Fruit fly (Drosophila melanogaster): ENCODE measurements around the gene Srrm234.
A peak's percentile ranks its signal among the peaks of the same experiment; 100 is the strongest.

Srrm234 gene

DNA sequence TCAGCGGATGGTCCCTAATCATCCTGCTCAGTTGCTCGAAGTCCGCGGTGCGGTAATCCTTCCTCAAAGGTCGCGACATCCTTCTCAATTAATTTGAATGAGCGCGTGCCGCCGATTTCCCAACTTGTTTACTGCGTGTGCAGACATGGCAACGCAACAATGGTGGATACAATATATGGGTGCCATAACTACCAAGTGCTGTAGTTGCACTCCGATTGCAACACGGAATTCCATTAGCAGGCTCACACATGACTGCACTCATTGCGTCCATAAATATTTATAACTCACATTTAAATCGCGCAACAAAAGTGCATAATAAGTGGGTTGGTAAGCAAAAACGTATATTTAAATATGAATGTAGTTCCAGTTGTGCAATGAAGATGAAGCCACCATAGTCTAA, 7.8 kb upstream of the Srrm234 start, which contains the start of gene CG13930:
Gene CG13930, minus strand, starts transcription at position 101 of the 400 bp plus-strand sequence.
- TF ChIP-seq esn (GFP tag; optimal IDR thresholded peaks at IDR 0.05) = no peak
- no peak for TF ChIP-seq CG1621 (tag; optimal IDR thresholded peaks at IDR 0.05)
- TF ChIP-seq CG16779 (tag; optimal IDR thresholded peaks at IDR 0.05) = no peak
- no peak for TF ChIP-seq ss (GFP tag; optimal IDR thresholded peaks at IDR 0.05)
- no peak for TF ChIP-seq fd85E (GFP tag; optimal IDR thresholded peaks at IDR 0.05)
- no peak for TF ChIP-seq Sox14 (GFP tag; optimal IDR thresholded peaks at IDR 0.05)
- no peak for TF ChIP-seq Sox102F (GFP tag; optimal IDR thresholded peaks at IDR 0.05)
- no peak for TF ChIP-seq CG10669 (GFP tag; optimal IDR thresholded peaks at IDR 0.05)
- no peak for TF ChIP-seq Eip93F (GFP tag; optimal IDR thresholded peaks at IDR 0.05)
- TF ChIP-seq Hr38 (GFP tag; optimal IDR thresholded peaks at IDR 0.05) = no peak
- no peak for TF ChIP-seq Gug (GFP tag; IDR thresholded peaks at IDR 0.05)
- TF ChIP-seq CG10631 (GFP tag; optimal IDR thresholded peaks at IDR 0.05) = no peak
- no peak for TF ChIP-seq cyc (GFP tag; optimal IDR thresholded peaks at IDR 0.05)
- TF ChIP-seq CG6808 (GFP tag; optimal IDR thresholded peaks at IDR 0.05) = no peak
- no peak for TF ChIP-seq CG32006 (GFP tag; optimal IDR thresholded peaks at IDR 0.05)
- TF ChIP-seq Hr4 (GFP tag; optimal IDR thresholded peaks at IDR 0.05) = no peak
- no peak for TF ChIP-seq Ets96B (tag; optimal IDR thresholded peaks at IDR 0.05)
- no peak for TF ChIP-seq eg (GFP tag; IDR thresholded peaks at IDR 0.05)
- no peak for TF ChIP-seq Eip78C (GFP tag)

DNA sequence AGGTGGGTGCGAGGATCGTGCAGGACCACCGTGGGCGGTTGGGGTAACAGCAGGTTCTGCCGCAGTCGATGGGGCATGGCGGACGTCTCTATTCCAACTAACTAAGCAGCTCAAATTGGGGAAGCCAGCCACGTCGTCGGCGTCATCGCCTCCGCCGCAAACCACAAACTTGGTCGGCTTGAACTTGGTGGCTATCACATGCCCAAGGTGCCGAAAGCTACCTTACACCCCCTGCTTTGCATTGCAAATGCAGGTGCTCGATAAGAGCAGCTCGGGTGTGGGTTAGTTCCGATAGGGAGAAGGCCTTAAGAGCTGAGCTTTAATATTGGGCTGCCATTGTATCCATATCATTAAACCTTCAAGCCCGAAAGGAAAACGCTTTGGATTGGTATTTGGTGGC, 5.1 kb upstream of the Srrm234 start, which contains the start of gene RabX5:
Gene RabX5, minus strand, starts transcription at position 101 of the 400 bp plus-strand sequence.
- TF ChIP-seq CG1621 (tag; optimal IDR thresholded peaks at IDR 0.05) (no peak), cyc (GFP tag; optimal IDR thresholded peaks at IDR 0.05) (no peak), Ets96B (tag; optimal IDR thresholded peaks at IDR 0.05) (no peak), CG11294 (GFP tag; IDR thresholded peaks at IDR 0.05) (no peak), CG16779 (tag; optimal IDR thresholded peaks at IDR 0.05) (no peak), pdm3 (GFP tag; optimal IDR thresholded peaks at IDR 0.05) (no peak), Hr38 (GFP tag; optimal IDR thresholded peaks at IDR 0.05) (no peak), CG15336 (GFP tag; IDR thresholded peaks at IDR 0.05) (no peak), Lpt (GFP tag; optimal IDR thresholded peaks at IDR 0.05) (no peak), CG3919 (GFP tag; optimal IDR thresholded peaks at IDR 0.05) (no peak), CG6792 (GFP tag; optimal IDR thresholded peaks at IDR 0.05) (no peak), fd59A (GFP tag; optimal IDR thresholded peaks at IDR 0.05) (no peak), Blimp-1 (GFP tag; optimal IDR thresholded peaks at IDR 0.05) (no peak), CG8632 (GFP tag; optimal IDR thresholded peaks at IDR 0.05) (no peak)

DNA sequence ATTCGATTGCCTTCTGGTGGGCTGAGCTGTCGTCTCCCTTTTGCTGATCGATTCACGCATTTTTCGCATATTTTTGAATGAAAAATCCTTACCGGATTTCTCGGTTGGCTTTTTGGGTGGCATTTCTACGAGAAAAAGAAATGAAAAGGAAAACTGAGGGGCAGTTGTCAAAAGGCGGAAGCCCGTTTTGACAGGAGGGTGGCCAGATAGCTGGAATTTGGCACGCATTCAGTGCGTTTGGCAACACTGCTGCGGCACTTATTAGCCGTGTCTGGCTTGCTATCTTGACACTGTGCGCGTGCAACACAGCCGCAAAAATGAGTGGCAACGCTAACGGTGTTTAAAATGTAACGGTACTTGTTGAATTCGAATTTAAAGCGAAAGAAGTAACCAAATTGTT, 3.6 kb upstream of the Srrm234 start, which contains the start of gene RpL23A:
Gene RpL23A, minus strand, starts transcription at position 151 of the 400 bp plus-strand sequence.
- peak; percentile 75 for TF ChIP-seq fd85E (GFP tag; optimal IDR thresholded peaks at IDR 0.05)
- peak; percentile 94 for TF ChIP-seq cyc (GFP tag; optimal IDR thresholded peaks at IDR 0.05)
- peak; percentile 81 for TF ChIP-seq CG11902 (GFP tag; optimal IDR thresholded peaks at IDR 0.05)
- no peak for TF ChIP-seq CG15336 (GFP tag; IDR thresholded peaks at IDR 0.05)
- TF ChIP-seq Eip78C (GFP tag) = peak; percentile 95
- TF ChIP-seq CG6808 (GFP tag; optimal IDR thresholded peaks at IDR 0.05) = no peak
- TF ChIP-seq CG6163 (GFP tag; IDR thresholded peaks at IDR 0.05) = peak; percentile 93
- TF ChIP-seq Gug (GFP tag; IDR thresholded peaks at IDR 0.05) = peak; percentile 46; the same call in 1 of the 2 replicates
- peak; percentile 70 for TF ChIP-seq Sox102F (GFP tag; optimal IDR thresholded peaks at IDR 0.05)
- TF ChIP-seq CG3032 (tag; optimal IDR thresholded peaks at IDR 0.05) = peak; percentile 76
- no peak for TF ChIP-seq CG32006 (GFP tag; optimal IDR thresholded peaks at IDR 0.05)
- peak; percentile 55 for TF ChIP-seq Sox15 (GFP tag; optimal IDR thresholded peaks at IDR 0.05)
- peak; percentile 77 for TF ChIP-seq CG9139 (GFP tag; optimal IDR thresholded peaks at IDR 0.05)
- TF ChIP-seq Sox14 (GFP tag; optimal IDR thresholded peaks at IDR 0.05) = peak; percentile 68
- peak; percentile 84 for TF ChIP-seq eg (GFP tag; IDR thresholded peaks at IDR 0.05)
- peak; percentile 51 for TF ChIP-seq fd59A (GFP tag; optimal IDR thresholded peaks at IDR 0.05)
- TF ChIP-seq CG34406 (GFP tag; optimal IDR thresholded peaks at IDR 0.05) = peak; percentile 58
- no peak for TF ChIP-seq acj6 (GFP tag; optimal IDR thresholded peaks at IDR 0.05)
- TF ChIP-seq achi (GFP tag; optimal IDR thresholded peaks at IDR 0.05) = peak; percentile 100
- TF ChIP-seq net (GFP tag; optimal IDR thresholded peaks at IDR 0.05) = peak; percentile 74
- TF ChIP-seq ss (GFP tag; optimal IDR thresholded peaks at IDR 0.05) = peak; percentile 56 to 85
- TF ChIP-seq svp (GFP tag) = no peak
- TF ChIP-seq CG10631 (GFP tag; optimal IDR thresholded peaks at IDR 0.05) = no peak
- TF ChIP-seq CG8119 (GFP tag; IDR thresholded peaks at IDR 0.05) = no peak
- TF ChIP-seq Met (GFP tag; optimal IDR thresholded peaks at IDR 0.05) = peak; percentile 85
- TF ChIP-seq topi (GFP tag; optimal IDR thresholded peaks at IDR 0.05) = peak; percentile 87
- TF ChIP-seq CG6854 (GFP tag; optimal IDR thresholded peaks at IDR 0.05) = peak; percentile 89
- TF ChIP-seq CG1621 (tag; optimal IDR thresholded peaks at IDR 0.05) = peak; percentile 87
- no peak for TF ChIP-seq CG4318 (GFP tag; optimal IDR thresholded peaks at IDR 0.05)
- no peak for TF ChIP-seq CG8632 (GFP tag; optimal IDR thresholded peaks at IDR 0.05)
- peak; percentile 74 for TF ChIP-seq CG16779 (tag; optimal IDR thresholded peaks at IDR 0.05)
- TF ChIP-seq fkh (GFP tag; optimal IDR thresholded peaks at IDR 0.05) = peak; percentile 77
- TF ChIP-seq Hr38 (GFP tag; optimal IDR thresholded peaks at IDR 0.05) = no peak
- TF ChIP-seq Eip93F (GFP tag; optimal IDR thresholded peaks at IDR 0.05) = no peak
- TF ChIP-seq vri (GFP tag; optimal IDR thresholded peaks at IDR 0.05) = no peak
